Worm (Caenorhabditis elegans) whole organism, young adult: ENCODE measurements around the gene Y54G11A.19.
A peak's percentile ranks its signal among the peaks of the same experiment; 100 is the strongest.

Experiments
- B0035.1 ChIP-seq: sonication (generic microtip); optimal IDR thresholded peaks from 2 replicates; lab custom pipeline; 2016; ENCODE audit warnings: missing genetic modification characterization, mild to moderate bottlenecking, missing compliant biosample characterization, missing genotype, missing genetic modification reagents
- B0261.1 ChIP-seq: sonication (generic microtip); optimal IDR thresholded peaks from 2 replicates; lab custom pipeline; 2016; ENCODE audit warnings: mild to moderate bottlenecking, missing genetic modification characterization, moderate library complexity, missing compliant biosample characterization
- B0336.3 ChIP-seq: fragments of 200-800 bp; sonication (Bioruptor generic); IDR thresholded peaks from 2 replicates; pipeline ENCODE4 v1.3.6; 2022; ENCODE audit warnings: missing genetic modification characterization, missing compliant biosample characterization
- C06A6.2 ChIP-seq: fragments of 200-800 bp; sonication (Bioruptor generic); conservative IDR thresholded peaks from 2 replicates; pipeline ENCODE4 v1.3.6; 2022; ENCODE audit warnings: missing genetic modification characterization, missing compliant biosample characterization
- F22D6.2 ChIP-seq: sonication (generic microtip); optimal IDR thresholded peaks from 2 replicates; lab custom pipeline; 2016; ENCODE audit warnings: mild to moderate bottlenecking, missing genetic modification characterization, missing compliant biosample characterization
- F57A8.1 ChIP-seq: fragments of 200-800 bp; sonication (Bioruptor generic); optimal IDR thresholded peaks from 2 replicates; lab custom pipeline; 2018; ENCODE audit warnings: mild to moderate bottlenecking, missing genetic modification characterization, moderate library complexity, missing compliant biosample characterization
- K12H6.12 ChIP-seq: fragments of 200-800 bp; sonication (Bioruptor generic); optimal IDR thresholded peaks from 2 replicates; lab custom pipeline; 2018; ENCODE audit warnings: mild to moderate bottlenecking, missing genetic modification characterization, missing compliant biosample characterization
- Y67H2A.10 ChIP-seq: fragments of 200-800 bp; sonication (Bioruptor generic); conservative IDR thresholded peaks from 2 replicates; pipeline ENCODE4 v1.3.6; 2022; ENCODE audit warnings: missing genetic modification reagents, missing genetic modification characterization, missing compliant biosample characterization
- akir-1 ChIP-seq: fragments of 200-800 bp; sonication (Bioruptor generic); optimal IDR thresholded peaks from 2 replicates; lab custom pipeline; 2018; ENCODE audit warnings: mild to moderate bottlenecking, missing genetic modification characterization, moderate library complexity, missing compliant biosample characterization
- atf-7 ChIP-seq: sonication (generic microtip); optimal IDR thresholded peaks from 2 replicates; lab custom pipeline; 2017; ENCODE audit warnings: mild to moderate bottlenecking, missing genetic modification characterization, missing compliant biosample characterization
- athp-1 ChIP-seq: sonication (generic microtip); optimal IDR thresholded peaks from 2 replicates; lab custom pipeline; 2017; ENCODE audit warnings: mild to moderate bottlenecking, missing genetic modification characterization, missing compliant biosample characterization
- ceh-40 ChIP-seq: fragments of 200-800 bp; sonication (Bioruptor generic); IDR thresholded peaks from 2 replicates; pipeline ENCODE4 v1.3.6; 2022; ENCODE audit warnings: missing genetic modification characterization, missing compliant biosample characterization
- chd-7 ChIP-seq: sonication (generic microtip); optimal IDR thresholded peaks from 2 replicates; lab custom pipeline; 2016; ENCODE audit warnings: mild to moderate bottlenecking, missing genetic modification characterization, moderate library complexity, missing compliant biosample characterization
- dox-1 ChIP-seq: fragments of 200-800 bp; sonication (Bioruptor generic); IDR thresholded peaks from 2 replicates; pipeline ENCODE4 v1.3.6; 2022; ENCODE audit warnings: missing genetic modification reagents, missing genetic modification characterization, missing compliant biosample characterization
- dpl-1 ChIP-seq: fragments of 150-350 bp; optimal IDR thresholded peaks from 2 replicates; lab custom pipeline; 2014; ENCODE audit warnings: missing biosample characterization, missing genetic modification reagents, missing genetic modification characterization
- ets-4 ChIP-seq: fragments of 200-800 bp; sonication (Bioruptor generic); optimal IDR thresholded peaks from 2 replicates; lab custom pipeline; 2018; ENCODE audit warnings: mild to moderate bottlenecking, missing genetic modification characterization, missing compliant biosample characterization
- fkh-3 ChIP-seq: sonication (generic microtip); optimal IDR thresholded peaks from 2 replicates; lab custom pipeline; 2016; ENCODE audit warnings: mild to moderate bottlenecking, missing genetic modification characterization, missing compliant biosample characterization
- hmg-20 ChIP-seq: fragments of 200-800 bp; sonication (Bioruptor generic); IDR thresholded peaks from 2 replicates; pipeline ENCODE4 v1.3.6; 2022; ENCODE audit warnings: missing genetic modification reagents, missing genetic modification characterization, missing compliant biosample characterization
- lag-1 ChIP-seq: fragments of 200-800 bp; sonication (Bioruptor generic); IDR thresholded peaks from 2 replicates; pipeline ENCODE4 v1.3.6; 2022; ENCODE audit warnings: missing genetic modification reagents, missing genetic modification characterization, missing compliant biosample characterization
- let-526 ChIP-seq: fragments of 200-800 bp; sonication (Bioruptor generic); IDR thresholded peaks from 2 replicates; pipeline ENCODE4 v1.3.6; 2022; ENCODE audit warnings: missing genetic modification reagents, missing genetic modification characterization, missing compliant biosample characterization
- let-607 ChIP-seq, 2 experiments: fragments of 200-800 bp in 1 of 2; sonication (Bioruptor generic) in 1 of 2; sonication (generic microtip) in 1 of 2; optimal IDR thresholded peaks; 2 replicates each; lab custom pipeline; 2016 to 2018; ENCODE audit warnings: mild to moderate bottlenecking in 2 of 2, missing compliant biosample characterization in 2 of 2, missing genetic modification characterization in 2 of 2, moderate library complexity in 2 of 2, missing genotype in 1 of 2
- lir-1 ChIP-seq: fragments of 200-800 bp; sonication (Bioruptor generic); conservative IDR thresholded peaks from 2 replicates; pipeline ENCODE4 v1.3.6; 2022; ENCODE audit warnings: missing genetic modification reagents, missing genetic modification characterization, missing compliant biosample characterization
- lsl-1 ChIP-seq: fragments of 200-800 bp; sonication (Bioruptor generic); optimal IDR thresholded peaks from 2 replicates; lab custom pipeline; 2018; ENCODE audit warnings: mild to moderate bottlenecking, missing genetic modification characterization, moderate library complexity, missing compliant biosample characterization
- lsy-27 ChIP-seq: sonication (generic microtip); optimal IDR thresholded peaks from 2 replicates; lab custom pipeline; 2017; ENCODE audit warnings: missing genetic modification characterization, mild to moderate bottlenecking, missing compliant biosample characterization, antibody characterized with exemption, missing genotype, borderline replicate concordance; ENCODE audit not compliant: insufficient read depth
- madf-6 ChIP-seq: fragments of 200-800 bp; sonication (Bioruptor generic); IDR thresholded peaks from 2 replicates; pipeline ENCODE4 v1.3.6; 2022; ENCODE audit warnings: missing genetic modification reagents, missing genetic modification characterization, missing compliant biosample characterization
- madf-8 ChIP-seq: fragments of 200-800 bp; sonication (Bioruptor generic); conservative IDR thresholded peaks from 2 replicates; pipeline ENCODE4 v1.3.6; 2022; ENCODE audit warnings: missing genetic modification reagents, missing genetic modification characterization, missing compliant biosample characterization
- mcd-1 ChIP-seq: fragments of 200-800 bp; sonication (Bioruptor generic); IDR thresholded peaks from 2 replicates; pipeline ENCODE4 v1.3.6; 2022; ENCODE audit warnings: missing genetic modification reagents, missing genetic modification characterization, missing compliant biosample characterization
- nfya-1 ChIP-seq: sonication (generic microtip); optimal IDR thresholded peaks from 2 replicates; lab custom pipeline; 2017; ENCODE audit warnings: antibody characterized with exemption, missing compliant biosample characterization, missing genetic modification characterization, borderline replicate concordance; ENCODE audit not compliant: insufficient read depth
- nfya-2 ChIP-seq: fragments of 200-800 bp; sonication (Bioruptor generic); IDR thresholded peaks from 2 replicates; pipeline ENCODE4 v1.3.6; 2022; ENCODE audit warnings: missing genetic modification reagents, missing genetic modification characterization, missing compliant biosample characterization
- nfyb-1 ChIP-seq: fragments of 200-800 bp; sonication (Bioruptor generic); IDR thresholded peaks from 2 replicates; pipeline ENCODE4 v1.3.6; 2022; ENCODE audit warnings: missing genetic modification reagents, missing genetic modification characterization, missing compliant biosample characterization
- nhr-27 ChIP-seq: fragments of 200-800 bp; sonication (Bioruptor generic); optimal IDR thresholded peaks from 2 replicates; lab custom pipeline; 2018; ENCODE audit warnings: mild to moderate bottlenecking, missing genetic modification characterization, moderate library complexity, missing compliant biosample characterization
- nhr-90 ChIP-seq: sonication (generic microtip); optimal IDR thresholded peaks from 2 replicates; lab custom pipeline; 2016; ENCODE audit warnings: missing genotype, mild to moderate bottlenecking, missing genetic modification characterization, missing compliant biosample characterization
- pbrm-1 ChIP-seq: fragments of 200-800 bp; sonication (Bioruptor generic); IDR thresholded peaks from 2 replicates; pipeline ENCODE4 v1.3.6; 2022; ENCODE audit warnings: missing genetic modification reagents, missing genetic modification characterization, missing compliant biosample characterization
- rcor-1 ChIP-seq: fragments of 200-800 bp; sonication (Bioruptor generic); IDR thresholded peaks from 2 replicates; pipeline ENCODE4 v1.3.6; 2022; ENCODE audit warnings: missing genetic modification reagents, missing genetic modification characterization, missing compliant biosample characterization
- rec-8 ChIP-seq, 2 experiments: sonication (generic microtip); optimal IDR thresholded peaks; 2 replicates each; lab custom pipeline; 2016; ENCODE audit warnings: mild to moderate bottlenecking in 2 of 2, missing genetic modification characterization in 2 of 2, missing genetic modification reagents in 2 of 2, missing genotype in 2 of 2, missing biosample characterization in 1 of 2, missing compliant biosample characterization in 1 of 2, moderate library complexity in 1 of 2
- sdz-38 ChIP-seq: sonication (generic microtip); optimal IDR thresholded peaks from 2 replicates; lab custom pipeline; 2016; ENCODE audit warnings: missing genotype, missing genetic modification characterization, missing compliant biosample characterization
- snpc-1.3 ChIP-seq: sonication (generic microtip); optimal IDR thresholded peaks from 2 replicates; lab custom pipeline; 2017; ENCODE audit warnings: missing genetic modification characterization, mild to moderate bottlenecking, missing compliant biosample characterization, antibody characterized with exemption, moderate library complexity, missing genotype, missing genetic modification reagents; ENCODE audit not compliant: insufficient read depth
- somi-1 ChIP-seq: fragments of 200-800 bp; sonication (Bioruptor generic); optimal IDR thresholded peaks from 2 replicates; lab custom pipeline; 2018; ENCODE audit warnings: mild to moderate bottlenecking, missing genetic modification characterization, missing compliant biosample characterization
- sptf-2 ChIP-seq: fragments of 200-800 bp; sonication (Bioruptor generic); optimal IDR thresholded peaks from 2 replicates; lab custom pipeline; 2018; ENCODE audit warnings: mild to moderate bottlenecking, missing genetic modification characterization, missing compliant biosample characterization
- tbx-9 ChIP-seq: sonication (generic microtip); optimal IDR thresholded peaks from 2 replicates; lab custom pipeline; 2016; ENCODE audit warnings: borderline replicate concordance, missing genetic modification characterization, inconsistent platforms, missing compliant biosample characterization
- unc-130 ChIP-seq: sonication (generic microtip); optimal IDR thresholded peaks from 2 replicates; lab custom pipeline; 2016; ENCODE audit warnings: missing genetic modification reagents, missing genetic modification characterization, missing compliant biosample characterization
- ztf-18 ChIP-seq: sonication (generic microtip); optimal IDR thresholded peaks from 2 replicates; lab custom pipeline; 2016; ENCODE audit warnings: missing genotype, mild to moderate bottlenecking, missing genetic modification characterization, missing compliant biosample characterization

Y54G11A.19 gene

ce11 chrII:14244457-14245254, 12.0 kb downstream of the Y54G11A.19 start (continued):
- TF ChIP-seq somi-1 (GFP tag; lab: Kevin White, UChicago), result no peak
- TF ChIP-seq ceh-40, result no peak
- TF ChIP-seq let-526 (GFP tag; lab: Robert Waterston, UW), result no peak
- no peak for TF ChIP-seq chd-7
- peak; percentile 72 for TF ChIP-seq B0336.3 (GFP tag; lab: Robert Waterston, UW)
- peak; percentile 70 for TF ChIP-seq pbrm-1 (GFP tag; lab: Robert Waterston, UW)
- peak; percentile 56; the same call in 1 of the 2 replicates for TF ChIP-seq lir-1 (GFP tag; lab: Robert Waterston, UW)
- TF ChIP-seq madf-6, result peak; percentile 99
- peak; percentile 100 for TF ChIP-seq lsl-1 (GFP tag; lab: Kevin White, UChicago)
- peak; percentile 97 for TF ChIP-seq madf-8 (GFP tag; lab: Robert Waterston, UW)
- TF ChIP-seq nhr-27, result no peak
- TF ChIP-seq unc-130 (GFP tag; lab: Kevin White, UChicago), result peak; percentile 31
- no peak for TF ChIP-seq ets-4 (GFP tag; lab: Kevin White, UChicago)
- peak; percentile 82 for TF ChIP-seq athp-1 (tag; lab: Kevin White, UChicago)
- no peak for TF ChIP-seq nfyb-1
- TF ChIP-seq B0261.1, result no peak
- no peak for TF ChIP-seq sptf-2 (GFP tag; lab: Kevin White, UChicago)
- TF ChIP-seq fkh-3, result no peak
- no peak for TF ChIP-seq nfya-2 (GFP tag; lab: Robert Waterston, UW)
- TF ChIP-seq atf-7, result no peak
- peak; percentile 86 for TF ChIP-seq snpc-1.3 (tag; lab: Kevin White, UChicago)
- TF ChIP-seq ztf-18 (tag; lab: Kevin White, UChicago), result peak; percentile 70
- peak; percentile 76 for TF ChIP-seq dox-1 (GFP tag; lab: Robert Waterston, UW)
- TF ChIP-seq rec-8 (tag; optimal IDR thresholded peaks at IDR 0.05; lab: Kevin White, UChicago), result no peak
- TF ChIP-seq nhr-90, result no peak
- no peak for TF ChIP-seq Y67H2A.10 (GFP tag; lab: Robert Waterston, UW)
- TF ChIP-seq F22D6.2 (tag; lab: Kevin White, UChicago), result no peak
- no peak for TF ChIP-seq C06A6.2
- TF ChIP-seq mcd-1 (GFP tag; lab: Robert Waterston, UW), result peak; percentile 73
- TF ChIP-seq K12H6.12 (tag; lab: Kevin White, UChicago), result peak; percentile 15
- TF ChIP-seq tbx-9 (tag; lab: Kevin White, UChicago), result no peak
- TF ChIP-seq sdz-38 (tag; lab: Kevin White, UChicago), result no peak
- no peak for TF ChIP-seq nfya-1
- peak; percentile 65 for TF ChIP-seq dpl-1 (GFP tag; lab: Kevin White, UChicago)
- TF ChIP-seq let-607 (tag; optimal IDR thresholded peaks at IDR 0.05; lab: Kevin White, UChicago), result peak in 1 of 2 experiments; percentile 15
- no peak for TF ChIP-seq akir-1 (GFP tag; lab: Kevin White, UChicago)
- TF ChIP-seq hmg-20, result 0 out of 2 replicates have a peak, but pooled peaks have one; percentile 7
- TF ChIP-seq rcor-1, result peak; percentile 82
- TF ChIP-seq F57A8.1 (GFP tag; lab: Kevin White, UChicago), result no peak
- no peak for TF ChIP-seq lag-1
- TF ChIP-seq lsy-27 (tag; lab: Kevin White, UChicago), result no peak
- no peak for TF ChIP-seq B0035.1 (tag; lab: Kevin White, UChicago)
